Fruit fly (Drosophila melanogaster) whole organism, embryonic: ENCODE results near the gene CG16734.

ENCODE experiments used
- Atf6 ChIP-seq: fragments of 200-800 bp; sonication (Bioruptor generic); IDR thresholded peaks from 2 replicates; pipeline ENCODE4 v1.3.6; 2022; ENCODE audit warnings: missing biosample characterization, missing genetic modification characterization
- Blimp-1 ChIP-seq: fragments of 200-800 bp; sonication (Bioruptor generic); optimal IDR thresholded peaks from 3 replicates; lab custom pipeline; 2018; ENCODE audit warnings: missing biosample characterization, missing genetic modification characterization, mild to moderate bottlenecking, moderate library complexity, missing genetic modification reagents
- CG10431 ChIP-seq: fragments of 200-800 bp; sonication (Bioruptor generic); optimal IDR thresholded peaks from 3 replicates; lab custom pipeline; 2018; ENCODE audit warnings: missing biosample characterization, mild to moderate bottlenecking, missing genetic modification characterization
- CG11093 ChIP-seq: fragments of 200-800 bp; sonication (Bioruptor generic); IDR thresholded peaks from 3 replicates; pipeline ENCODE4 v1.3.6; 2022; ENCODE audit warnings: missing biosample characterization, missing genetic modification characterization
- CG12659 ChIP-seq: fragments of 200-800 bp; sonication (Bioruptor generic); optimal IDR thresholded peaks from 3 replicates; lab custom pipeline; 2017; ENCODE audit warnings: mild to moderate bottlenecking, missing biosample characterization, missing genetic modification reagents, missing genetic modification characterization
- CG13775 ChIP-seq: fragments of 200-800 bp; sonication (Bioruptor generic); optimal IDR thresholded peaks from 3 replicates; lab custom pipeline; 2017; ENCODE audit warnings: missing biosample characterization, mild to moderate bottlenecking, missing genetic modification characterization
- CG14050 ChIP-seq: fragments of 200-800 bp; sonication (Bioruptor generic); IDR thresholded peaks from 3 replicates; pipeline ENCODE4 v1.3.6; 2022; ENCODE audit warnings: missing biosample characterization, missing genetic modification characterization
- CG15269 ChIP-seq: fragments of 200-800 bp; sonication (Bioruptor generic); optimal IDR thresholded peaks from 2 replicates; lab custom pipeline; 2018; ENCODE audit warnings: missing biosample characterization, mild to moderate bottlenecking, missing genetic modification characterization, moderate library complexity
- CG1832 ChIP-seq: fragments of 200-800 bp; sonication (Bioruptor generic); optimal IDR thresholded peaks from 2 replicates; lab custom pipeline; 2017; ENCODE audit warnings: missing biosample characterization, mild to moderate bottlenecking, missing genetic modification characterization, inconsistent platforms
- CG2120 ChIP-seq: fragments of 200-800 bp; sonication (Bioruptor generic); optimal IDR thresholded peaks from 3 replicates; lab custom pipeline; 2016; ENCODE audit warnings: missing biosample characterization, missing genetic modification characterization
- CG2678 ChIP-seq: fragments of 200-800 bp; sonication (Bioruptor generic); optimal IDR thresholded peaks from 3 replicates; lab custom pipeline; 2019; ENCODE audit warnings: missing biosample characterization, mild to moderate bottlenecking, missing genetic modification characterization, moderate library complexity
- CG31365 ChIP-seq: fragments of 200-800 bp; sonication (Bioruptor generic); optimal IDR thresholded peaks from 2 replicates; lab custom pipeline; 2018; ENCODE audit warnings: missing biosample characterization, mild to moderate bottlenecking, missing genetic modification characterization
- CG42726 ChIP-seq: fragments of 200-800 bp; sonication (Bioruptor generic); IDR thresholded peaks from 2 replicates; pipeline ENCODE4 v1.3.6; 2022; ENCODE audit warnings: missing biosample characterization, missing genetic modification characterization; ENCODE audit not compliant: partially characterized antibody
- CG4404 ChIP-seq: fragments of 200-800 bp; sonication (Bioruptor generic); IDR thresholded peaks from 2 replicates; pipeline ENCODE4 v1.3.6; 2022; ENCODE audit warnings: missing biosample characterization, missing genetic modification characterization
- CG6689 ChIP-seq: fragments of 200-800 bp; sonication (Bioruptor generic); IDR thresholded peaks from 2 replicates; pipeline ENCODE4 v1.3.6; 2022; ENCODE audit warnings: missing biosample characterization, missing genetic modification characterization
- CG7987 ChIP-seq: fragments of 200-800 bp; sonication (Bioruptor generic); optimal IDR thresholded peaks from 2 replicates; lab custom pipeline; 2018; ENCODE audit warnings: missing biosample characterization, mild to moderate bottlenecking, missing genetic modification characterization, moderate library complexity
- CG8089 ChIP-seq: fragments of 200-800 bp; sonication (Bioruptor generic); optimal IDR thresholded peaks from 3 replicates; lab custom pipeline; 2016; ENCODE audit warnings: missing biosample characterization, missing genetic modification characterization
- CG9876 ChIP-seq: fragments of 200-800 bp; sonication (Bioruptor generic); optimal IDR thresholded peaks from 2 replicates; lab custom pipeline; 2016; ENCODE audit warnings: missing biosample characterization, missing genetic modification characterization
- CG9932 ChIP-seq: fragments of 200-800 bp; sonication (Bioruptor generic); IDR thresholded peaks from 2 replicates; pipeline ENCODE4 v1.3.6; 2022; ENCODE audit warnings: missing biosample characterization, missing genetic modification characterization
- CTCF ChIP-seq: fragments of 200-800 bp; sonication (Bioruptor generic); optimal IDR thresholded peaks from 2 replicates; lab custom pipeline; 2017; ENCODE audit warnings: missing biosample characterization, mild to moderate bottlenecking, missing genetic modification characterization, moderate library complexity
- CrebB ChIP-seq: fragments of 200-800 bp; sonication (Bioruptor generic); optimal IDR thresholded peaks from 3 replicates; lab custom pipeline; 2018; ENCODE audit warnings: missing biosample characterization, mild to moderate bottlenecking, missing genetic modification characterization
- D19A ChIP-seq: fragments of 200-800 bp; optimal IDR thresholded peaks from 3 replicates; lab custom pipeline; 2019; ENCODE audit warnings: missing biosample characterization, mild to moderate bottlenecking, missing genetic modification characterization, moderate library complexity
- Meics ChIP-seq: fragments of 200-800 bp; sonication (Bioruptor generic); optimal IDR thresholded peaks from 2 replicates; lab custom pipeline; 2017; ENCODE audit warnings: missing biosample characterization, mild to moderate bottlenecking, missing genetic modification characterization
- NFAT ChIP-seq: fragments of 200-800 bp; sonication (Bioruptor generic); IDR thresholded peaks from 2 replicates; pipeline ENCODE4 v1.3.6; 2022; ENCODE audit warnings: missing biosample characterization, missing genetic modification characterization
- Nf-YC ChIP-seq: fragments of 200-800 bp; optimal IDR thresholded peaks from 3 replicates; lab custom pipeline; 2019; ENCODE audit warnings: missing biosample characterization, mild to moderate bottlenecking, missing genetic modification characterization, moderate library complexity
- Ravus ChIP-seq: fragments of 200-800 bp; sonication (Bioruptor generic); IDR thresholded peaks from 2 replicates; pipeline ENCODE4 v1.3.6; 2022; ENCODE audit warnings: missing biosample characterization, missing genetic modification characterization
- Trl ChIP-seq, 3 experiments: fragments of >200 bp in 2 of 3; fragments of 200-800 bp in 1 of 3; sonication (Bioruptor generic) in 1 of 3; optimal IDR thresholded peaks; 2 replicates in 1 of 3; 3 replicates in 2 of 3; lab custom pipeline; 2016 to 2017; ENCODE audit warnings: missing biosample characterization in 1 of 3, missing genetic modification characterization in 1 of 3
- al ChIP-seq: fragments of 200-800 bp; sonication (Bioruptor generic); IDR thresholded peaks from 2 replicates; pipeline ENCODE4 v1.3.6; 2022; ENCODE audit warnings: missing biosample characterization, missing genetic modification characterization
- amos ChIP-seq: fragments of 200-800 bp; sonication (Bioruptor generic); IDR thresholded peaks from 2 replicates; pipeline ENCODE4 v1.3.6; 2022; ENCODE audit warnings: missing biosample characterization, missing genetic modification characterization; ENCODE audit not compliant: partially characterized antibody
- cwo ChIP-seq: fragments of 200-800 bp; sonication (Bioruptor generic); optimal IDR thresholded peaks from 3 replicates; lab custom pipeline; 2017; ENCODE audit warnings: missing biosample characterization, missing genetic modification characterization, mild to moderate bottlenecking, moderate library complexity, missing genetic modification reagents
- ewg ChIP-seq: fragments of 200-800 bp; sonication (Bioruptor generic); optimal IDR thresholded peaks from 3 replicates; lab custom pipeline; 2017; ENCODE audit warnings: mild to moderate bottlenecking, missing biosample characterization, missing genetic modification reagents, missing genetic modification characterization
- hbn ChIP-seq: fragments of 200-800 bp; sonication (Bioruptor generic); IDR thresholded peaks from 2 replicates; pipeline ENCODE4 v1.3.6; 2022; ENCODE audit warnings: missing biosample characterization, missing genetic modification characterization; ENCODE audit not compliant: partially characterized antibody
- insv ChIP-seq, 2 experiments: fragments of 200-800 bp; sonication (Bioruptor generic); optimal IDR thresholded peaks; 3 replicates each; lab custom pipeline; 2016 to 2018; ENCODE audit warnings: missing biosample characterization in 2 of 2, missing genetic modification characterization in 2 of 2
- kah ChIP-seq: fragments of 200-800 bp; sonication (Bioruptor generic); optimal IDR thresholded peaks from 2 replicates; lab custom pipeline; 2018; ENCODE audit warnings: missing biosample characterization, mild to moderate bottlenecking, missing genetic modification characterization
- lab ChIP-seq: fragments of 200-800 bp; sonication (Bioruptor generic); optimal IDR thresholded peaks from 3 replicates; lab custom pipeline; 2017; ENCODE audit warnings: missing biosample characterization, missing genetic modification characterization, mild to moderate bottlenecking, moderate library complexity, missing genetic modification reagents
- lov ChIP-seq, 2 experiments: fragments of 200-800 bp in 1 of 2; fragments of >200 bp in 1 of 2; sonication (Bioruptor generic) in 1 of 2; IDR thresholded peaks in 1 of 2; optimal IDR thresholded peaks in 1 of 2; 2 replicates in 1 of 2; 3 replicates in 1 of 2; pipeline versions ENCODE4 v1.3.6 to Lab custom; 2017 to 2022; ENCODE audit warnings: missing biosample characterization in 1 of 2, missing genetic modification characterization in 1 of 2
- otp ChIP-seq: fragments of 200-800 bp; sonication (Bioruptor generic); IDR thresholded peaks from 3 replicates; pipeline ENCODE4, ENCODE4 v1.3.6; 2022; ENCODE audit warnings: missing biosample characterization, missing genetic modification characterization
- p53 ChIP-seq: fragments of 200-800 bp; sonication (Bioruptor generic); optimal IDR thresholded peaks from 2 replicates; lab custom pipeline; 2016; ENCODE audit warnings: missing biosample characterization, missing genetic modification characterization
- pfk ChIP-seq: fragments of 200-800 bp; sonication (Bioruptor generic); optimal IDR thresholded peaks from 2 replicates; lab custom pipeline; 2018; ENCODE audit warnings: missing biosample characterization, mild to moderate bottlenecking, missing genetic modification characterization, moderate library complexity
- psq ChIP-seq: fragments of 200-800 bp; sonication (Bioruptor generic); optimal IDR thresholded peaks from 2 replicates; lab custom pipeline; 2017; ENCODE audit warnings: missing biosample characterization, missing genetic modification characterization
- rib ChIP-seq: fragments of 200-800 bp; sonication (Bioruptor generic); IDR thresholded peaks from 2 replicates; pipeline ENCODE4 v1.3.6; 2022; ENCODE audit warnings: missing biosample characterization, missing genetic modification characterization
- sd ChIP-seq: fragments of 200-800 bp; sonication (Bioruptor generic); optimal IDR thresholded peaks from 3 replicates; lab custom pipeline; 2018; ENCODE audit warnings: missing biosample characterization, mild to moderate bottlenecking, missing genetic modification characterization, moderate library complexity
- sna ChIP-seq: fragments of 200-800 bp; sonication (Bioruptor generic); IDR thresholded peaks from 2 replicates; pipeline ENCODE4 v1.3.6; 2022; ENCODE audit warnings: missing biosample characterization, missing genetic modification characterization; ENCODE audit not compliant: partially characterized antibody
- tll ChIP-seq, 2 experiments: fragments of 200-800 bp in 1 of 2; fragments of >200 bp in 1 of 2; sonication (Bioruptor generic) in 1 of 2; optimal IDR thresholded peaks; 2 replicates each; lab custom pipeline; 2017 to 2019; ENCODE audit warnings: missing biosample characterization in 2 of 2, missing genetic modification characterization in 2 of 2, mild to moderate bottlenecking in 1 of 2, moderate library complexity in 1 of 2
- ttk ChIP-seq: fragments of 200-800 bp; sonication (Bioruptor generic); IDR thresholded peaks from 2 replicates; pipeline ENCODE4 v2.1.2; 2022; ENCODE audit warnings: missing biosample characterization, missing genetic modification characterization
- vfl ChIP-seq: fragments of 200-800 bp; sonication (Bioruptor generic); optimal IDR thresholded peaks from 2 replicates; lab custom pipeline; 2016; ENCODE audit warnings: missing biosample characterization, missing genetic modification characterization
- vnd ChIP-seq: fragments of 200-800 bp; sonication (Bioruptor generic); IDR thresholded peaks from 3 replicates; pipeline ENCODE4 v1.3.6; 2022; ENCODE audit warnings: missing biosample characterization, missing genetic modification characterization; ENCODE audit not compliant: partially characterized antibody
- vvl ChIP-seq: fragments of 200-800 bp; sonication (Bioruptor generic); IDR thresholded peaks from 2 replicates; pipeline ENCODE4 v1.3.6; 2022; ENCODE audit warnings: missing biosample characterization, missing genetic modification characterization
- wdn ChIP-seq: fragments of 200-800 bp; sonication (Bioruptor generic); IDR thresholded peaks from 2 replicates; pipeline ENCODE4 v1.3.6; 2022; ENCODE audit warnings: missing biosample characterization, missing genetic modification characterization
- yki ChIP-seq: fragments of >200 bp; optimal IDR thresholded peaks from 3 replicates; lab custom pipeline; 2018

The CG16734 gene

DNA sequence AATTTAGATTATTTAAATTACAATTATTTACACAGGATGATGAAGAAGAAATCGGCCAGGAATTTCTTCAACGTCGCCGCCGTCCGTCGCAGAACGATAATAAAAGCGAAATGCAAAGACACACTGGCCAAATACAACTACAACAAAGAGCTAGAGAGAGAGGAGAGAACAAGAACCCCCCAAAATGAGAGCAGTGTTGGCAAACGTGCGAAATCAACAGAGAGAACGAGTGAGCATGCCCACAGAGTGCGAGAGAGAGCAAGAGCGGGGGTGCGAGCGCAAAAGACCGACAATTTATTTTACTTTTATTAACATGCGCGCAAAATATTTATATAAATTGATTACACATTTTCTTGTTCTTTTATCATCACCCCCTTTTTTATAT lies 18.0 kb upstream of the CG16734 start (continued):
- TF ChIP-seq vvl (GFP tag; lab: Robert Waterston, UW) (peak; percentile 45; the same call in 1 of the 2 replicates), CG14050 (GFP tag; lab: Robert Waterston, UW) (no peak), CG12659 (GFP tag; lab: Kevin White, UChicago) (no peak), NFAT (no peak; the same call in 1 of the 2 replicates), CG1832 (GFP tag; lab: Kevin White, UChicago) (peak; percentile 32), insv (GFP tag; optimal IDR thresholded peaks at IDR 0.05; lab: Kevin White, UChicago) (peak in 1 of 2 experiments; percentile 6), cwo (GFP tag; lab: Kevin White, UChicago) (no peak), Blimp-1 (GFP tag; lab: Kevin White, UChicago) (no peak), CG13775 (GFP tag; lab: Kevin White, UChicago) (no peak), amos (GFP tag; lab: Robert Waterston, UW) (no peak), lab (GFP tag; lab: Kevin White, UChicago) (peak; percentile 60), D19A (tag; lab: Kevin White, UChicago) (peak; percentile 28), al (GFP tag; lab: Robert Waterston, UW) (no peak), rib (GFP tag; lab: Robert Waterston, UW) (no peak), psq (no peak), CTCF (GFP tag; lab: Kevin White, UChicago) (peak; percentile 7), CG11093 (GFP tag; lab: Robert Waterston, UW) (no peak), CG7987 (GFP tag; lab: Kevin White, UChicago) (peak; percentile 34), CG9932 (GFP tag; lab: Robert Waterston, UW) (no peak), vnd (no peak), sna (GFP tag; lab: Robert Waterston, UW) (no peak), lov (optimal IDR thresholded peaks at IDR 0.05; lab: Kevin White, UChicago) (no peak), lov (GFP tag; IDR thresholded peaks at IDR 0.05; lab: Robert Waterston, UW) (0 out of 3 replicates have a peak, but pooled peaks have one; percentile 27), CG10431 (peak; percentile 30), CG2678 (peak; percentile 10), CG8089 (GFP tag; lab: Kevin White, UChicago) (no peak), CrebB (tag; lab: Kevin White, UChicago) (no peak), yki (peak; percentile 88), CG9876 (GFP tag; lab: Kevin White, UChicago) (no peak), pfk (GFP tag; lab: Kevin White, UChicago) (peak; percentile 34), otp (GFP tag; lab: Robert Waterston, UW) (0 out of 3 replicates have a peak, but pooled peaks have one; percentile 48), Ravus (no peak), tll (GFP tag; optimal IDR thresholded peaks at IDR 0.05; lab: Kevin White, UChicago) (no peak), CG2120 (GFP tag; lab: Kevin White, UChicago) (peak; percentile 18), vfl (GFP tag; lab: Kevin White, UChicago) (no peak), p53 (GFP tag; lab: Kevin White, UChicago) (no peak), Trl (optimal IDR thresholded peaks at IDR 0.05; lab: Kevin White, UChicago) (peak; percentile 99 to 100), Trl (GFP tag; optimal IDR thresholded peaks at IDR 0.05; lab: Kevin White, UChicago) (peak; percentile 65), CG15269 (tag; lab: Kevin White, UChicago) (no peak), CG4404 (GFP tag; lab: Robert Waterston, UW) (no peak), ewg (GFP tag; lab: Kevin White, UChicago) (peak; percentile 97), kah (GFP tag; lab: Kevin White, UChicago) (peak; percentile 12), CG31365 (tag; lab: Kevin White, UChicago) (no peak), Atf6 (GFP tag; lab: Robert Waterston, UW) (peak; percentile 23; the same call in 1 of the 2 replicates), CG6689 (GFP tag; lab: Robert Waterston, UW) (no peak), Nf-YC (tag; lab: Kevin White, UChicago) (peak; percentile 31), CG42726 (no peak), hbn (GFP tag; lab: Robert Waterston, UW) (peak; percentile 42), ttk (GFP tag; lab: Robert Waterston, UW) (no peak), sd (tag; lab: Kevin White, UChicago) (peak; percentile 35), Meics (GFP tag; lab: Kevin White, UChicago) (no peak), wdn (GFP tag; lab: Robert Waterston, UW) (0 out of 2 replicates have a peak, but pooled peaks have one; percentile 29)
